Fruit fly (Drosophila melanogaster): ENCODE data around the gene CG32189.

DNA sequence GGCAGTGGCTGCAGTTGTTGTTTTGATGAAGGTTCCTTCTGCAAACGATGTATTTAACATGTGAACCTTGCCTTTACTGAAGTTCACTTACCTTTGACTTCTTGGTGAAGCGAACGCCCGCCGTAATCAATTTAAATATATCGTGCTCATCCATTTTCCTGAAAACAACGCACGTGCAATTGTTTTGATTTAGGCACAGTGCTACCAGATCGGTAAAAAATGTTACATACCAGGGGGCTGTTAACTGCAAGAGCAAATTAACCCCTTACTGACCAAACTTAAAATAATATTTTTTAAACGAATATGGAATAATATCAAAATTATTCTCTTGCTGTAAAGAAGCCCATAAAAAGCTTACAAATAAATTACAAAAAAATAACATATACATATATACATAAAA is 30.5 kb downstream of the CG32189 start, which contains the start of gene ais:
- TF ChIP-seq psq (optimal IDR thresholded peaks at IDR 0.05) (no peak), ttk (optimal IDR thresholded peaks at IDR 0.05) (no peak)
